Fruit fly (Drosophila melanogaster) whole organism, pupa: Measurements from ENCODE around the gene Cen.

Experiments used
- CG12605 ChIP-seq: fragments of 200-800 bp; sonication (Bioruptor generic); IDR thresholded peaks from 2 replicates; pipeline ENCODE4 v1.3.6; 2022; ENCODE audit warnings: missing biosample characterization, missing genetic modification characterization
- CG13204 ChIP-seq: fragments of 200-800 bp; sonication (Bioruptor generic); optimal IDR thresholded peaks from 2 replicates; lab custom pipeline; 2018; ENCODE audit warnings: missing biosample characterization, mild to moderate bottlenecking, missing genetic modification characterization, moderate library complexity
- CG15710 ChIP-seq: fragments of 200-800 bp; sonication (Bioruptor generic); optimal IDR thresholded peaks from 2 replicates; lab custom pipeline; 2018; ENCODE audit warnings: missing biosample characterization, mild to moderate bottlenecking, missing genetic modification characterization, moderate library complexity
- CG32121 ChIP-seq: fragments of 200-800 bp; sonication (Bioruptor generic); IDR thresholded peaks from 2 replicates; pipeline ENCODE4 v1.3.6; 2022; ENCODE audit warnings: missing biosample characterization, missing genetic modification characterization
- CG34367 ChIP-seq: fragments of 200-800 bp; sonication (Bioruptor generic); optimal IDR thresholded peaks from 2 replicates; lab custom pipeline; 2018; ENCODE audit warnings: missing biosample characterization, mild to moderate bottlenecking, missing genetic modification characterization
- CG4496 ChIP-seq: fragments of 200-800 bp; sonication (Bioruptor generic); IDR thresholded peaks from 3 replicates; pipeline ENCODE4 v1.3.6; 2022; ENCODE audit warnings: missing biosample characterization, missing genetic modification characterization
- CG8159 ChIP-seq: fragments of 200-800 bp; sonication (Bioruptor generic); optimal IDR thresholded peaks from 3 replicates; lab custom pipeline; 2018; ENCODE audit warnings: missing biosample characterization, mild to moderate bottlenecking, missing genetic modification characterization, moderate library complexity
- CG8301 ChIP-seq: fragments of 200-800 bp; sonication (Bioruptor generic); optimal IDR thresholded peaks from 2 replicates; lab custom pipeline; 2018; ENCODE audit warnings: missing biosample characterization, mild to moderate bottlenecking, missing genetic modification characterization
- Ets98B ChIP-seq: fragments of 200-800 bp; sonication (Bioruptor generic); IDR thresholded peaks from 2 replicates; pipeline ENCODE4 v1.3.6; 2022; ENCODE audit warnings: missing biosample characterization, missing genetic modification characterization
- Pif1A ChIP-seq: fragments of 200-800 bp; sonication (Bioruptor generic); optimal IDR thresholded peaks from 3 replicates; lab custom pipeline; 2016; ENCODE audit warnings: missing biosample characterization, missing genetic modification characterization
- Pif1B ChIP-seq: fragments of 200-800 bp; sonication (Bioruptor generic); optimal IDR thresholded peaks from 3 replicates; lab custom pipeline; 2016; ENCODE audit warnings: missing biosample characterization, missing genetic modification characterization
- Snoo ChIP-seq: fragments of 200-800 bp; sonication (Bioruptor generic); optimal IDR thresholded peaks from 3 replicates; lab custom pipeline; 2017; ENCODE audit warnings: missing biosample characterization, mild to moderate bottlenecking, missing genetic modification characterization, inconsistent platforms
- gl ChIP-seq: fragments of 200-800 bp; sonication (Bioruptor generic); optimal IDR thresholded peaks from 2 replicates; lab custom pipeline; 2018; ENCODE audit warnings: missing biosample characterization, mild to moderate bottlenecking, missing genetic modification characterization
- rn ChIP-seq: fragments of 200-800 bp; sonication (Bioruptor generic); IDR thresholded peaks from 2 replicates; pipeline ENCODE4 v1.3.6; 2022; ENCODE audit warnings: missing biosample characterization, missing genetic modification characterization

DNA sequence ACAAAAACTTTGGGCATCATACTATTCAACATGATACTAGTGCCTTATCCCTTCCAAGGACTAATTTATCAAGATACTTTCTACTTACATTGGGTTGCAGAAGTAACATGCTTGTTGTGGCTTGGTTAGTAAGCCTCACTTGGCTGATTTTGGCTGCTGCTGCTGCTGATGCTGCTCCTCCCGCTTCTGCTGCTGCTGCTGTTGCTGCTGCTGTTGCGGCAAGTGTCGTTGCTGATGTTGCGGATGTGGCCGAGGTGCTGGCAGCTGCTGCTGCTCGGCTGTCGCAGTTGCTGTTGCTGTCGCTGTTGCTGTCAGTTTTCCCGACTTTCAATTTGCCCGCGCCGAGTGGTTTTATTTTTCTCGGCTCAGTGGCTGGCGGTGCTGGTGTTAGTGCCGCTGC lies 8.4 kb upstream of the Cen start:
- TF ChIP-seq CG4496 (GFP tag; lab: Robert Waterston, UW) (0 out of 3 replicates have a peak, but pooled peaks have one; percentile 18), CG12605 (GFP tag; lab: Robert Waterston, UW) (no peak), CG8159 (tag; lab: Kevin White, UChicago) (no peak), Ets98B (no peak), Snoo (no peak), Pif1B (GFP tag; lab: Kevin White, UChicago) (no peak), CG32121 (GFP tag; lab: Robert Waterston, UW) (no peak), CG34367 (no peak), Pif1A (GFP tag; lab: Kevin White, UChicago) (no peak), rn (GFP tag; lab: Robert Waterston, UW) (no peak), CG15710 (tag; lab: Kevin White, UChicago) (no peak), CG13204 (GFP tag; lab: Kevin White, UChicago) (no peak), CG8301 (tag; lab: Kevin White, UChicago) (no peak), gl (tag; lab: Kevin White, UChicago) (no peak)
